Worm (Caenorhabditis elegans): ENCODE data around the gene Y75B7AR.1.

DNA sequence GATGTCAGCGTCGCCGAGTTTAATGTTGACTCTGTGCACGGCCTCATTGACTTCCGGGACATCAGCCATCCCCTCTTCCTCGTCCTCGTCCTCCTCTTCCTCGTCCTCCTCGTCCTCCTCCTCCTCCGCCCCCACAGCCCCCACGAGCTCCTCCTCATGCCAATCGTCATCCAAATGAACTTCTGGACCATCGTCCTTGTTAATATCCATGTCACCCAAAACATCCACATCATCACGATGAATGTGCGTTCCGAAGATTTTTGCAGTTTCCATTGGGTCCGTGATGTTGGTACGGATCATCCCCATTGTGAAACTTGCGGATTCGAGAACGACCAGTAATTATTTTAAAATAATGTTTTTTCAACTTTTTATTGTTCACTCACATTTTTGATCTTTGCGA, 41.6 kb upstream of the Y75B7AR.1 start:
- TF ChIP-seq klf-2 (GFP tag; conservative IDR thresholded peaks at IDR 0.05) (no peak), ztf-23 (GFP tag; IDR thresholded peaks at IDR 0.05) (no peak), ref-1 (GFP tag; conservative IDR thresholded peaks at IDR 0.05) (no peak), flt-1 (GFP tag; IDR thresholded peaks at IDR 0.05) (no peak), T22C8.4 (GFP tag; IDR thresholded peaks at IDR 0.05) (no peak), ztf-29 (GFP tag; IDR thresholded peaks at IDR 0.05) (no peak), cog-1 (tag; optimal IDR thresholded peaks at IDR 0.05) (no peak)
